Fruit fly (Drosophila melanogaster) whole organism, embryonic: ENCODE data around the gene aop.

Experiments used
- CG11085 ChIP-seq: fragments of 200-800 bp; sonication (Bioruptor generic); IDR thresholded peaks from 2 replicates; pipeline ENCODE4 v1.3.6; 2022; ENCODE audit warnings: missing biosample characterization, missing genetic modification characterization
- CG12299 ChIP-seq: fragments of 200-800 bp; sonication (Bioruptor generic); optimal IDR thresholded peaks from 2 replicates; lab custom pipeline; 2018; ENCODE audit warnings: missing biosample characterization, mild to moderate bottlenecking, missing genetic modification characterization
- CG12769 ChIP-seq: fragments of 200-800 bp; sonication (Bioruptor generic); optimal IDR thresholded peaks from 2 replicates; lab custom pipeline; 2019; ENCODE audit warnings: missing biosample characterization, mild to moderate bottlenecking, missing genetic modification characterization, moderate library complexity
- CG13624 ChIP-seq: fragments of 200-800 bp; sonication (Bioruptor generic); optimal IDR thresholded peaks from 2 replicates; lab custom pipeline; 2016; ENCODE audit warnings: missing biosample characterization, missing genetic modification characterization
- CG14667 ChIP-seq: fragments of 200-800 bp; sonication (Bioruptor generic); IDR thresholded peaks from 2 replicates; pipeline ENCODE4 v1.3.6; 2022; ENCODE audit warnings: missing biosample characterization, missing genetic modification characterization
- CG16813 ChIP-seq: fragments of 200-800 bp; sonication (Bioruptor generic); IDR thresholded peaks from 3 replicates; pipeline ENCODE4 v1.3.6; 2022; ENCODE audit warnings: missing biosample characterization, missing genetic modification characterization; ENCODE audit not compliant: partially characterized antibody
- CG17359 ChIP-seq: fragments of 200-800 bp; sonication (Bioruptor generic); optimal IDR thresholded peaks from 3 replicates; lab custom pipeline; 2018; ENCODE audit warnings: missing biosample characterization, mild to moderate bottlenecking, missing genetic modification characterization, moderate library complexity
- CG17361 ChIP-seq: fragments of 200-800 bp; sonication (Bioruptor generic); IDR thresholded peaks from 3 replicates; pipeline ENCODE4 v1.3.6; 2022; ENCODE audit warnings: missing biosample characterization, missing genetic modification characterization
- CG17385 ChIP-seq: fragments of 200-800 bp; sonication (Bioruptor generic); optimal IDR thresholded peaks from 3 replicates; lab custom pipeline; 2018; ENCODE audit warnings: missing biosample characterization, mild to moderate bottlenecking, missing genetic modification characterization
- CG17802 ChIP-seq: fragments of 200-800 bp; sonication (Bioruptor generic); optimal IDR thresholded peaks from 2 replicates; lab custom pipeline; 2018; ENCODE audit warnings: missing biosample characterization, mild to moderate bottlenecking, missing genetic modification characterization, moderate library complexity
- CG2120 ChIP-seq: fragments of 200-800 bp; sonication (Bioruptor generic); optimal IDR thresholded peaks from 3 replicates; lab custom pipeline; 2016; ENCODE audit warnings: missing biosample characterization, missing genetic modification characterization
- CG2202 ChIP-seq: fragments of 200-800 bp; sonication (Bioruptor generic); optimal IDR thresholded peaks from 2 replicates; lab custom pipeline; 2018; ENCODE audit warnings: missing biosample characterization, mild to moderate bottlenecking, missing genetic modification characterization
- CG2712 ChIP-seq: fragments of 200-800 bp; optimal IDR thresholded peaks from 3 replicates; lab custom pipeline; 2019; ENCODE audit warnings: missing biosample characterization, mild to moderate bottlenecking, missing genetic modification characterization, moderate library complexity
- CG30020 ChIP-seq: fragments of 200-800 bp; optimal IDR thresholded peaks from 2 replicates; lab custom pipeline; 2019; ENCODE audit warnings: missing biosample characterization, mild to moderate bottlenecking, missing genetic modification characterization, moderate library complexity
- CG3065 ChIP-seq: fragments of 200-800 bp; sonication (Bioruptor generic); optimal IDR thresholded peaks from 2 replicates; lab custom pipeline; 2016; ENCODE audit warnings: missing biosample characterization, missing genetic modification characterization
- CG31388 ChIP-seq: fragments of 200-800 bp; sonication (Bioruptor generic); optimal IDR thresholded peaks from 2 replicates; lab custom pipeline; 2016; ENCODE audit warnings: missing biosample characterization, missing genetic modification characterization
- CG34422 ChIP-seq: fragments of 200-800 bp; sonication (Bioruptor generic); IDR thresholded peaks from 3 replicates; pipeline ENCODE4 v1.3.6; 2022; ENCODE audit warnings: missing biosample characterization, missing genetic modification characterization
- CG43689 ChIP-seq: fragments of 200-800 bp; sonication (Bioruptor generic); IDR thresholded peaks from 2 replicates; pipeline ENCODE4 v1.3.6; 2022; ENCODE audit warnings: missing biosample characterization, missing genetic modification characterization
- CG4424 ChIP-seq: fragments of 200-800 bp; sonication (Bioruptor generic); optimal IDR thresholded peaks from 3 replicates; lab custom pipeline; 2016; ENCODE audit warnings: missing biosample characterization, missing genetic modification characterization
- CoRest ChIP-seq: fragments of 200-800 bp; sonication (Bioruptor generic); optimal IDR thresholded peaks from 3 replicates; lab custom pipeline; 2018; ENCODE audit warnings: missing biosample characterization, mild to moderate bottlenecking, missing genetic modification characterization, moderate library complexity
- Drgx ChIP-seq: fragments of 200-800 bp; sonication (Bioruptor generic); IDR thresholded peaks from 2 replicates; pipeline ENCODE4 v1.3.6; 2022; ENCODE audit warnings: missing biosample characterization, missing genetic modification characterization
- Fer2 ChIP-seq: fragments of 200-800 bp; sonication (Bioruptor generic); optimal IDR thresholded peaks from 2 replicates; lab custom pipeline; 2018; ENCODE audit warnings: missing biosample characterization, mild to moderate bottlenecking, missing genetic modification characterization, moderate library complexity
- Hey ChIP-seq: fragments of 200-800 bp; sonication (Bioruptor generic); optimal IDR thresholded peaks from 3 replicates; lab custom pipeline; 2018; ENCODE audit warnings: missing biosample characterization, mild to moderate bottlenecking, missing genetic modification characterization
- Hr78 ChIP-seq, 2 experiments: fragments of 200-800 bp in 1 of 2; fragments of >200 bp in 1 of 2; sonication (Bioruptor generic) in 1 of 2; optimal IDR thresholded peaks; 2 replicates each; lab custom pipeline; 2017 to 2019; ENCODE audit warnings: missing biosample characterization in 2 of 2, missing genetic modification characterization in 2 of 2, mild to moderate bottlenecking in 1 of 2, moderate library complexity in 1 of 2
- Hsf ChIP-seq: fragments of 200-800 bp; sonication (Bioruptor generic); optimal IDR thresholded peaks from 3 replicates; lab custom pipeline; 2016; ENCODE audit warnings: missing biosample characterization, missing genetic modification characterization
- Jarid2 ChIP-seq: fragments of 200-800 bp; sonication (Bioruptor generic); optimal IDR thresholded peaks from 3 replicates; lab custom pipeline; 2017; ENCODE audit warnings: mild to moderate bottlenecking, missing biosample characterization, missing genetic modification reagents, missing genetic modification characterization
- Kr ChIP-seq: fragments of 200-800 bp; sonication (Bioruptor generic); optimal IDR thresholded peaks from 2 replicates; lab custom pipeline; 2017; ENCODE audit warnings: missing biosample characterization, mild to moderate bottlenecking, missing genetic modification characterization
- Meics ChIP-seq: fragments of 200-800 bp; sonication (Bioruptor generic); optimal IDR thresholded peaks from 2 replicates; lab custom pipeline; 2017; ENCODE audit warnings: missing biosample characterization, mild to moderate bottlenecking, missing genetic modification characterization
- Mes4 ChIP-seq: fragments of 200-800 bp; sonication (Bioruptor generic); optimal IDR thresholded peaks from 2 replicates; lab custom pipeline; 2016; ENCODE audit warnings: missing biosample characterization, missing genetic modification characterization
- Opbp ChIP-seq: fragments of 200-800 bp; sonication (Bioruptor generic); IDR thresholded peaks from 3 replicates; pipeline ENCODE4 v1.3.6; 2022; ENCODE audit warnings: missing biosample characterization, missing genetic modification characterization; ENCODE audit not compliant: partially characterized antibody
- Rfx ChIP-seq: fragments of 200-800 bp; sonication (Bioruptor generic); IDR thresholded peaks from 2 replicates; pipeline ENCODE4 v1.3.6; 2022; ENCODE audit warnings: missing biosample characterization, missing genetic modification characterization
- Ssrp ChIP-seq: fragments of 200-800 bp; sonication (Bioruptor generic); optimal IDR thresholded peaks from 2 replicates; lab custom pipeline; 2018; ENCODE audit warnings: missing biosample characterization, mild to moderate bottlenecking, missing genetic modification characterization, moderate library complexity
- bbx ChIP-seq: fragments of 200-800 bp; sonication (Bioruptor generic); IDR thresholded peaks from 2 replicates; pipeline ENCODE4 v1.3.6; 2022; ENCODE audit warnings: missing biosample characterization, missing genetic modification characterization; ENCODE audit not compliant: partially characterized antibody
- dimm ChIP-seq: fragments of 200-800 bp; sonication (Bioruptor generic); IDR thresholded peaks from 2 replicates; pipeline ENCODE4 v1.3.6; 2022; ENCODE audit warnings: missing biosample characterization, missing genetic modification characterization
- dmrt11E ChIP-seq: fragments of 200-800 bp; sonication (Bioruptor generic); optimal IDR thresholded peaks from 3 replicates; lab custom pipeline; 2018; ENCODE audit warnings: missing biosample characterization, mild to moderate bottlenecking, missing genetic modification characterization, moderate library complexity
- eve ChIP-seq, 2 experiments: fragments of >200 bp; optimal IDR thresholded peaks; 2 replicates each; lab custom pipeline; 2017; ENCODE audit warnings: missing biosample characterization in 2 of 2, missing genetic modification characterization in 2 of 2
- fd3F ChIP-seq: fragments of 200-800 bp; sonication (Bioruptor generic); optimal IDR thresholded peaks from 2 replicates; lab custom pipeline; 2018; ENCODE audit warnings: missing biosample characterization, mild to moderate bottlenecking, missing genetic modification characterization, moderate library complexity
- hb ChIP-seq: fragments of 200-800 bp; sonication (Bioruptor generic); IDR thresholded peaks from 3 replicates; pipeline ENCODE4 v1.3.6; 2022; ENCODE audit warnings: missing biosample characterization, missing genetic modification characterization; ENCODE audit not compliant: partially characterized antibody
- lbe ChIP-seq: fragments of 200-800 bp; sonication (Bioruptor generic); optimal IDR thresholded peaks from 2 replicates; lab custom pipeline; 2016; ENCODE audit warnings: missing biosample characterization, mild to moderate bottlenecking, missing genetic modification characterization
- mirr ChIP-seq: fragments of 200-800 bp; sonication (Bioruptor generic); optimal IDR thresholded peaks from 3 replicates; lab custom pipeline; 2018; ENCODE audit warnings: missing biosample characterization, mild to moderate bottlenecking, missing genetic modification characterization
- phol ChIP-seq: fragments of 200-800 bp; sonication (Bioruptor generic); optimal IDR thresholded peaks from 3 replicates; lab custom pipeline; 2018; ENCODE audit warnings: missing biosample characterization, mild to moderate bottlenecking, missing genetic modification characterization, moderate library complexity
- slou ChIP-seq: fragments of 200-800 bp; sonication (Bioruptor generic); optimal IDR thresholded peaks from 3 replicates; lab custom pipeline; 2016; ENCODE audit warnings: missing biosample characterization, missing genetic modification characterization
- ssp ChIP-seq: fragments of 200-800 bp; sonication (Bioruptor generic); IDR thresholded peaks from 2 replicates; pipeline ENCODE4 v1.3.6; 2022; ENCODE audit warnings: missing biosample characterization, missing genetic modification characterization
- tll ChIP-seq, 2 experiments: fragments of 200-800 bp in 1 of 2; fragments of >200 bp in 1 of 2; sonication (Bioruptor generic) in 1 of 2; optimal IDR thresholded peaks; 2 replicates each; lab custom pipeline; 2017 to 2019; ENCODE audit warnings: missing biosample characterization in 2 of 2, missing genetic modification characterization in 2 of 2, mild to moderate bottlenecking in 1 of 2, moderate library complexity in 1 of 2
- tna ChIP-seq: fragments of 200-800 bp; sonication (Bioruptor generic); IDR thresholded peaks from 2 replicates; pipeline ENCODE4 v1.3.6; 2022; ENCODE audit warnings: missing biosample characterization, missing genetic modification characterization; ENCODE audit not compliant: partially characterized antibody
- toy ChIP-seq: fragments of 200-800 bp; sonication (Bioruptor generic); IDR thresholded peaks from 2 replicates; pipeline ENCODE4 v1.3.6; 2022; ENCODE audit warnings: missing biosample characterization, missing genetic modification characterization
- trh ChIP-seq: fragments of 200-800 bp; sonication (Bioruptor generic); optimal IDR thresholded peaks from 2 replicates; lab custom pipeline; 2016; ENCODE audit warnings: missing biosample characterization, missing genetic modification characterization
- ttk ChIP-seq: fragments of 200-800 bp; sonication (Bioruptor generic); IDR thresholded peaks from 2 replicates; pipeline ENCODE4 v2.1.2; 2022; ENCODE audit warnings: missing biosample characterization, missing genetic modification characterization
- vfl ChIP-seq: fragments of 200-800 bp; sonication (Bioruptor generic); optimal IDR thresholded peaks from 2 replicates; lab custom pipeline; 2016; ENCODE audit warnings: missing biosample characterization, missing genetic modification characterization

The aop gene

dm6 chr2L:2166958-2167707 lies 11.4 kb downstream of the aop start (continued):
- TF ChIP-seq CG2120 (no peak), lbe (no peak), Mes4 (GFP tag; lab: Kevin White, UChicago) (no peak), Rfx (GFP tag; lab: Robert Waterston, UW) (peak; percentile 5; the same call in 1 of the 2 replicates), CG17361 (GFP tag; lab: Robert Waterston, UW) (0 out of 3 replicates have a peak, but pooled peaks have one; percentile 17), dimm (GFP tag; lab: Robert Waterston, UW) (no peak), CG17385 (GFP tag; lab: Kevin White, UChicago) (no peak), trh (no peak), mirr (no peak), fd3F (GFP tag; lab: Kevin White, UChicago) (no peak), Hsf (GFP tag; lab: Kevin White, UChicago) (no peak), CG11085 (GFP tag; lab: Robert Waterston, UW) (no peak), Opbp (GFP tag; lab: Robert Waterston, UW) (no peak), phol (peak; percentile 6), vfl (GFP tag; lab: Kevin White, UChicago) (no peak), CG13624 (GFP tag; lab: Kevin White, UChicago) (no peak), Fer2 (tag; lab: Kevin White, UChicago) (no peak), bbx (GFP tag; lab: Robert Waterston, UW) (no peak), Hr78 (GFP tag; optimal IDR thresholded peaks at IDR 0.05; lab: Kevin White, UChicago) (no peak), ttk (no peak), CG43689 (GFP tag; lab: Robert Waterston, UW) (no peak), Drgx (GFP tag; lab: Robert Waterston, UW) (0 out of 2 replicates have a peak, but pooled peaks have one; percentile 47), Jarid2 (no peak), eve (GFP tag; optimal IDR thresholded peaks at IDR 0.05; lab: Kevin White, UChicago) (peak in 1 of 2 experiments; percentile 33), ssp (GFP tag; lab: Robert Waterston, UW) (no peak), CG2202 (tag; lab: Kevin White, UChicago) (no peak), Meics (GFP tag; lab: Kevin White, UChicago) (no peak), slou (GFP tag; lab: Kevin White, UChicago) (no peak), CG2712 (tag; lab: Kevin White, UChicago) (peak; percentile 13), dmrt11E (tag; lab: Kevin White, UChicago) (peak; percentile 17), CG31388 (GFP tag; lab: Kevin White, UChicago) (no peak), CG34422 (GFP tag; lab: Robert Waterston, UW) (no peak), tna (GFP tag; lab: Robert Waterston, UW) (no peak), Kr (GFP tag; lab: Kevin White, UChicago) (peak; percentile 39), CG12299 (tag; lab: Kevin White, UChicago) (no peak), Ssrp (tag; lab: Kevin White, UChicago) (no peak), CG3065 (GFP tag; lab: Kevin White, UChicago) (no peak), CG16813 (GFP tag; lab: Robert Waterston, UW) (no peak), Hey (tag; lab: Kevin White, UChicago) (no peak), tll (GFP tag; optimal IDR thresholded peaks at IDR 0.05; lab: Kevin White, UChicago) (no peak), CoRest (tag; lab: Kevin White, UChicago) (no peak), toy (no peak), CG30020 (tag; lab: Kevin White, UChicago) (no peak), hb (no peak), CG17359 (tag; lab: Kevin White, UChicago) (no peak), CG12769 (tag; lab: Kevin White, UChicago) (peak; percentile 66), CG14667 (no peak), CG4424 (GFP tag; lab: Kevin White, UChicago) (no peak), CG17802 (tag; lab: Kevin White, UChicago) (no peak)
